Worm (Caenorhabditis elegans): Measurements from ENCODE around the gene F58D12.1.

Gene F58D12.1

ce11 chrV:14012002-14012554 lies 37.3 kb upstream of the F58D12.1 start, which contains the start of the genes ddx-17 and aip-1:
Gene ddx-17 (minus strand): TSS chrV:14012052.
Gene aip-1 (plus strand): TSS chrV:14012333.
- TF ChIP-seq F13H6.1 (tag; optimal IDR thresholded peaks at IDR 0.05), result peak; percentile 55
- peak; percentile 25 for TF ChIP-seq mab-5 (tag; optimal IDR thresholded peaks at IDR 0.05)
- TF ChIP-seq ama-1 (optimal IDR thresholded peaks at IDR 0.05), result peak; percentile 83
- TF ChIP-seq snpc-4 (tag; optimal IDR thresholded peaks at IDR 0.05), result peak; percentile 59
- TF ChIP-seq blmp-1 (tag; optimal IDR thresholded peaks at IDR 0.05; ENCODE audit: insufficient read depth), result peak; percentile 36
- TF ChIP-seq mbf-1 (tag; optimal IDR thresholded peaks at IDR 0.05), result no peak
- peak; percentile 33 for TF ChIP-seq lin-13 (GFP tag; optimal IDR thresholded peaks at IDR 0.05)
- TF ChIP-seq lin-39 (tag; optimal IDR thresholded peaks at IDR 0.05), result no peak
- TF ChIP-seq ZK546.5 (tag; optimal IDR thresholded peaks at IDR 0.05), result no peak
- TF ChIP-seq unc-62 (GFP tag; optimal IDR thresholded peaks at IDR 0.05), result no peak
- no peak for TF ChIP-seq zag-1 (tag; optimal IDR thresholded peaks at IDR 0.05)
- peak; percentile 87 for TF ChIP-seq skn-1 (tag; optimal IDR thresholded peaks at IDR 0.05)
- no peak for TF ChIP-seq elt-3 (tag; optimal IDR thresholded peaks at IDR 0.05)
- no peak for TF ChIP-seq nhr-77 (tag; optimal IDR thresholded peaks at IDR 0.05)
- TF ChIP-seq ztf-1 (GFP tag; conservative IDR thresholded peaks at IDR 0.05), result no peak
- peak; percentile 74 for TF ChIP-seq nhr-25 (tag; optimal IDR thresholded peaks at IDR 0.05)
- TF ChIP-seq ztf-4 (tag; optimal IDR thresholded peaks at IDR 0.05), result peak; percentile 23
- no peak for TF ChIP-seq nhr-6 (tag; optimal IDR thresholded peaks at IDR 0.05)
- no peak for TF ChIP-seq mdl-1 (tag; optimal IDR thresholded peaks at IDR 0.05)
- TF ChIP-seq lsy-2 (tag; optimal IDR thresholded peaks at IDR 0.05), result peak; percentile 35 to 87
- no peak for TF ChIP-seq nhr-237 (tag; optimal IDR thresholded peaks at IDR 0.05)
- TF ChIP-seq crh-2 (tag; optimal IDR thresholded peaks at IDR 0.05), result peak; percentile 88
- peak; percentile 58 for TF ChIP-seq lin-11 (tag; optimal IDR thresholded peaks at IDR 0.05)
- no peak for TF ChIP-seq aly-2 (tag; optimal IDR thresholded peaks at IDR 0.05)
- peak; percentile 65 for TF ChIP-seq gmeb-1 (tag; optimal IDR thresholded peaks at IDR 0.05)
- TF ChIP-seq fos-1 (tag; optimal IDR thresholded peaks at IDR 0.05), result peak; percentile 60
- TF ChIP-seq C34F6.9 (tag; optimal IDR thresholded peaks at IDR 0.05), result peak; percentile 92
- no peak for TF ChIP-seq nhr-12 (tag; optimal IDR thresholded peaks at IDR 0.05)
- TF ChIP-seq dmd-4 (tag; optimal IDR thresholded peaks at IDR 0.05), result no peak
- no peak for TF ChIP-seq ztf-11 (tag; optimal IDR thresholded peaks at IDR 0.05)
- no peak for TF ChIP-seq alr-1 (tag; optimal IDR thresholded peaks at IDR 0.05)
- no peak for TF ChIP-seq elt-1 (tag; optimal IDR thresholded peaks at IDR 0.05)
- TF ChIP-seq ceh-82 (tag; optimal IDR thresholded peaks at IDR 0.05), result no peak
- no peak for TF ChIP-seq peb-1 (tag; optimal IDR thresholded peaks at IDR 0.05)
- TF ChIP-seq egl-27 (tag; optimal IDR thresholded peaks at IDR 0.05), result no peak
- TF ChIP-seq unc-39 (tag; optimal IDR thresholded peaks at IDR 0.05), result no peak
- peak; percentile 88 for TF ChIP-seq unc-55 (GFP tag; optimal IDR thresholded peaks at IDR 0.05)
- TF ChIP-seq nhr-21 (tag; optimal IDR thresholded peaks at IDR 0.05), result peak; percentile 51
- TF ChIP-seq nhr-129 (tag; optimal IDR thresholded peaks at IDR 0.05), result peak; percentile 86
- TF ChIP-seq nhr-11 (tag; optimal IDR thresholded peaks at IDR 0.05), result no peak
- peak; percentile 67 for TF ChIP-seq sma-9 (GFP tag; optimal IDR thresholded peaks at IDR 0.05)
- TF ChIP-seq sma-9 (tag; optimal IDR thresholded peaks at IDR 0.05), result no peak
- TF ChIP-seq Y55F3AM.14 (GFP tag; optimal IDR thresholded peaks at IDR 0.05), result no peak
- TF ChIP-seq nhr-10 (tag; optimal IDR thresholded peaks at IDR 0.05), result peak; percentile 23
- TF ChIP-seq R02D3.7 (tag; optimal IDR thresholded peaks at IDR 0.05), result no peak
- peak; percentile 2 for TF ChIP-seq sem-4 (tag; optimal IDR thresholded peaks at IDR 0.05)
- no peak for TF ChIP-seq nhr-23 (tag; optimal IDR thresholded peaks at IDR 0.05)
- peak; percentile 34 for TF ChIP-seq sma-3 (GFP tag; optimal IDR thresholded peaks at IDR 0.05)
- TF ChIP-seq ceh-16 (tag; optimal IDR thresholded peaks at IDR 0.05), result no peak
